Worm (Caenorhabditis elegans) whole organism, late embryonic: Measurements from ENCODE around the gene T09A5.14.

Experiments used
- C08G9.2 ChIP-seq: sonication (generic microtip); optimal IDR thresholded peaks from 2 replicates; lab custom pipeline; 2016; ENCODE audit warnings: mild to moderate bottlenecking, missing genetic modification characterization, moderate library complexity, missing compliant biosample characterization
- T23F11.4 ChIP-seq: fragments of 200-800 bp; sonication (Bioruptor generic); optimal IDR thresholded peaks from 2 replicates; lab custom pipeline; 2018; ENCODE audit warnings: mild to moderate bottlenecking, missing genetic modification characterization, missing compliant biosample characterization
- ama-1 ChIP-seq: fragments of 150-350 bp; optimal IDR thresholded peaks from 2 replicates; lab custom pipeline; 2014
- ceh-22 ChIP-seq: sonication (generic microtip); optimal IDR thresholded peaks from 2 replicates; lab custom pipeline; 2017; ENCODE audit warnings: missing biosample characterization, missing genetic modification characterization
- ceh-30 ChIP-seq: fragments of 150-350 bp; optimal IDR thresholded peaks from 2 replicates; lab custom pipeline; 2014; ENCODE audit warnings: missing biosample characterization, missing genetic modification characterization
- ceh-45 ChIP-seq: fragments of 200-800 bp; sonication (Bioruptor generic); IDR thresholded peaks from 2 replicates; pipeline ENCODE4 v1.3.6; 2022; ENCODE audit warnings: missing genetic modification reagents, missing genetic modification characterization, missing compliant biosample characterization
- dmd-4 ChIP-seq: sonication (generic microtip); optimal IDR thresholded peaks from 2 replicates; lab custom pipeline; 2016; ENCODE audit warnings: borderline replicate concordance, missing genetic modification characterization, missing compliant biosample characterization
- lim-6 ChIP-seq: sonication (generic microtip); optimal IDR thresholded peaks from 2 replicates; lab custom pipeline; 2016; ENCODE audit warnings: missing genetic modification characterization, missing compliant biosample characterization
- nhr-11 ChIP-seq: fragments of 150-350 bp; optimal IDR thresholded peaks from 2 replicates; lab custom pipeline; 2014; ENCODE audit warnings: missing biosample characterization, missing genetic modification characterization
- rnt-1 ChIP-seq: sonication (generic microtip); optimal IDR thresholded peaks from 2 replicates; lab custom pipeline; 2016; ENCODE audit warnings: missing genetic modification characterization, missing compliant biosample characterization
- tbx-7 ChIP-seq: sonication (generic microtip); optimal IDR thresholded peaks from 2 replicates; lab custom pipeline; 2016; ENCODE audit warnings: missing genotype, missing genetic modification characterization, missing compliant biosample characterization
- unc-86 ChIP-seq: sonication (generic microtip); optimal IDR thresholded peaks from 2 replicates; lab custom pipeline; 2016; ENCODE audit warnings: missing genetic modification characterization, missing compliant biosample characterization

- TF ChIP-seq nhr-11 (no peak), tbx-7 (tag; lab: Kevin White, UChicago) (no peak), C08G9.2 (tag; lab: Kevin White, UChicago) (no peak), ama-1 (no peak), ceh-45 (no peak), T23F11.4 (GFP tag; lab: Kevin White, UChicago) (no peak), ceh-22 (tag; lab: Kevin White, UChicago) (no peak), rnt-1 (tag; lab: Kevin White, UChicago) (no peak), dmd-4 (tag; lab: Kevin White, UChicago) (no peak), ceh-30 (tag; lab: Kevin White, UChicago) (no peak), lim-6 (tag; lab: Kevin White, UChicago) (no peak), unc-86 (no peak)
Measured at ce11 chrII:7855619-7856018, 23.5 kb downstream of the T09A5.14 start, which contains the start of gene mdmh-35.
